Fruit fly (Drosophila melanogaster) Kc167 (cell line): Measurements from ENCODE around the gene CtsF.

Source experiments
- Myc ChIP-seq: fragments of >200 bp; optimal IDR thresholded peaks from 2 replicates; lab custom pipeline; 2017; ENCODE audit warnings: missing external identifiers
- Sin3A ChIP-seq: fragments of >200 bp; optimal IDR thresholded peaks from 2 replicates; lab custom pipeline; 2018; ENCODE audit warnings: missing external identifiers
- h ChIP-seq: fragments of >200 bp; optimal IDR thresholded peaks from 3 replicates; lab custom pipeline; 2018; ENCODE audit warnings: missing external identifiers
- insv ChIP-seq: fragments of >200 bp; optimal IDR thresholded peaks from 3 replicates; lab custom pipeline; 2018; ENCODE audit warnings: missing external identifiers
- psq ChIP-seq: fragments of >200 bp; optimal IDR thresholded peaks from 2 replicates; lab custom pipeline; 2017; ENCODE audit warnings: missing external identifiers
- ttk ChIP-seq: sonication (Bioruptor generic); optimal IDR thresholded peaks from 2 replicates; lab custom pipeline; 2017; ENCODE audit warnings: missing external identifiers

Gene CtsF

dm6 chr3R:5211901-5212758 lies 39.4 kb downstream of the CtsF start:
- TF ChIP-seq Myc (lab: Kevin White, UChicago) (no peak), h (lab: Kevin White, UChicago) (no peak), psq (no peak), Sin3A (lab: Kevin White, UChicago) (no peak), insv (no peak), ttk (lab: Kevin White, UChicago) (no peak)

dm6 chr3R:5211401-5211800 lies 40.1 kb downstream of the CtsF start:
- no peak for TF ChIP-seq h (lab: Kevin White, UChicago)
- no peak for TF ChIP-seq psq
- no peak for TF ChIP-seq Myc (lab: Kevin White, UChicago)
- no peak for TF ChIP-seq Sin3A (lab: Kevin White, UChicago)
- TF ChIP-seq ttk (lab: Kevin White, UChicago): no peak
- no peak for TF ChIP-seq insv

dm6 chr3R:5209481-5209880 lies 42.1 kb downstream of the CtsF start:
- TF ChIP-seq ttk (lab: Kevin White, UChicago): no peak
- no peak for TF ChIP-seq insv
- TF ChIP-seq Sin3A (lab: Kevin White, UChicago): no peak
- no peak for TF ChIP-seq Myc (lab: Kevin White, UChicago)
- no peak for TF ChIP-seq h (lab: Kevin White, UChicago)
- no peak for TF ChIP-seq psq

dm6 chr3R:5208115-5208365 lies 43.5 kb downstream of the CtsF start:
- TF ChIP-seq Sin3A (lab: Kevin White, UChicago): no peak
- TF ChIP-seq psq: no peak
- no peak for TF ChIP-seq Myc (lab: Kevin White, UChicago)
- TF ChIP-seq ttk (lab: Kevin White, UChicago): no peak
- TF ChIP-seq h (lab: Kevin White, UChicago): no peak
- no peak for TF ChIP-seq insv

- TF ChIP-seq h (lab: Kevin White, UChicago) (no peak), insv (no peak), Sin3A (lab: Kevin White, UChicago) (no peak)
Observed at dm6 chr3R:5207277-5208114, 44.0 kb downstream of the CtsF start.

- TF ChIP-seq Myc (lab: Kevin White, UChicago) (no peak), h (lab: Kevin White, UChicago) (no peak), Sin3A (lab: Kevin White, UChicago) (no peak), ttk (lab: Kevin White, UChicago) (no peak), insv (no peak), psq (no peak)
Observed at dm6 chr3R:5205319-5206033, 46.1 kb downstream of the CtsF start.

dm6 chr3R:5203796-5204195 lies 47.7 kb downstream of the CtsF start:
- no peak for TF ChIP-seq insv
- TF ChIP-seq Sin3A (lab: Kevin White, UChicago): no peak
- no peak for TF ChIP-seq psq
- no peak for TF ChIP-seq Myc (lab: Kevin White, UChicago)
- TF ChIP-seq ttk (lab: Kevin White, UChicago): no peak
- no peak for TF ChIP-seq h (lab: Kevin White, UChicago)

- TF ChIP-seq Myc (lab: Kevin White, UChicago): no peak
- TF ChIP-seq Sin3A (lab: Kevin White, UChicago): no peak
- no peak for TF ChIP-seq insv
- TF ChIP-seq ttk (lab: Kevin White, UChicago): no peak
- no peak for TF ChIP-seq h (lab: Kevin White, UChicago)
- no peak for TF ChIP-seq psq
Observed at dm6 chr3R:5199581-5199980, 52.0 kb downstream of the CtsF start.

dm6 chr3R:5198302-5198701 lies 53.2 kb downstream of the CtsF start:
- no peak for TF ChIP-seq Myc (lab: Kevin White, UChicago)

- no peak for TF ChIP-seq psq
- TF ChIP-seq ttk (lab: Kevin White, UChicago): no peak
- no peak for TF ChIP-seq Sin3A (lab: Kevin White, UChicago)
- TF ChIP-seq insv: no peak
- no peak for TF ChIP-seq h (lab: Kevin White, UChicago)
- no peak for TF ChIP-seq Myc (lab: Kevin White, UChicago)
Observed at dm6 chr3R:5193271-5193670, 58.3 kb downstream of the CtsF start.

dm6 chr3R:5187806-5188205 lies 63.7 kb downstream of the CtsF start:
- TF ChIP-seq Sin3A (lab: Kevin White, UChicago) (no peak), insv (no peak), ttk (lab: Kevin White, UChicago) (no peak), Myc (lab: Kevin White, UChicago) (no peak), h (lab: Kevin White, UChicago) (no peak), psq (no peak)
